Fruit fly (Drosophila melanogaster): ENCODE data around the gene CG34160.
A peak's percentile ranks its signal among the peaks of the same experiment; 100 is the strongest.

CG34160 gene

DNA sequence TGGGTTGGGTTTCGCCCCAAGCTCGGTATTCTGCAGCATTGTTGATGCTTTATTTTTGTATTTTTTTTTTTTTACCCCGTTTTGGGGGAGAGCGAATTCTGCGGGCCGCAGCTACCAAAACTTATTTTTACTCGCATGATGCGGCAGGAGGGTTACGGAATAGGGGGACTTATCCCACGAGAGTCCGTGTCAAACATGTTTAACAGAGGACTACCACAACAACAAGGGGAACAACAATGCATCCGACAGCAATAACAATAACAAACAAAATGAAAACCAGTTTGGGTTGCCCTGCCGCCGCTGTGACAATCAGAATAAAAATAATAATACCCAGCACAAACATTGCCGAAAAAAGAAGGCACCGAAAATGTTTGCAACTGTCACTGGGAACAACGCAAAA, 33.6 kb downstream of the CG34160 start:
- TF ChIP-seq Sox102F (GFP tag; optimal IDR thresholded peaks at IDR 0.05) (peak; percentile 37), CG6854 (GFP tag; optimal IDR thresholded peaks at IDR 0.05) (peak; percentile 19), Blimp-1 (GFP tag; optimal IDR thresholded peaks at IDR 0.05) (peak; percentile 19), CG8632 (GFP tag; optimal IDR thresholded peaks at IDR 0.05) (no peak), eg (GFP tag; IDR thresholded peaks at IDR 0.05) (no peak), Eip78C (GFP tag) (peak; percentile 17), CG6808 (GFP tag; optimal IDR thresholded peaks at IDR 0.05) (peak; percentile 16), ss (GFP tag; optimal IDR thresholded peaks at IDR 0.05) (peak in 1 of 2 experiments; percentile 2), svp (GFP tag) (peak; percentile 58)

DNA sequence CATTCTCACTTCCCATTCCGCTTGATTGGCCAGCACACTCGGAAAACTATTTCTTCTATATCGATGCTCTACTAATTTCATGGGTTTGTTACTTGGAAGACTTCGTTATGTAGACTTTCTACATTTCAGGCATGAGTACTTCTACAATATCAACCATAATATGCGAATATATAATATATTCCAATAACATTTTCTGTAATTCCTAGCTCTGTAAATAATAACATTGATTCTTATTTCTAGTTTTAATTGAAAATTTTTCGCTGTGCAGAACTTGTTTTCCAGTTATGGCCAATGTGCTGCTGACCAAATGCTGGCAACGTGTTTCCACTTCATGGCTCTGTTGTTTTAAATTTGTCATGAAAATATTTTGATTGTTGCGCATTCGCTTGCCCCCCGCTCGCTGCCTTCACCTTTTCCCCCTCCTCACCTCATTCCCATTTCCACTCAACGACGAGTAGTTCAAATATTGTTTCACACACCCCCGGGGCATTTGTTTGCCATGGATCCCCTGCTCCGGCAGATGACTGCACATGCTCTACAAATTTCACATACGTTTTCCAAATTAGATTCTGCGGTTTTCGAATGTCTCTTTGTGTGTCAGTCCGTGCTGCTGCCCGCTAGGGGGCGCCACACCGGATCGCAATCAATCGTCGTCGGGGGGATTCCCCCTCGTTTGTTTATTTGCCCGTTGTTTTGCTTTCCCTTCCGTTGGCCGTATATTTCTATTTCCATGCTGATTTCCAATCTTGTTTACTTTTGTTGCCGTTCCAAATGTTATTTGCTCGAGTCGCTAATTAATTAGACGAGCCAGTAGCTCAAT, 35.3 kb downstream of the CG34160 start:
- TF ChIP-seq eg (GFP tag; IDR thresholded peaks at IDR 0.05) (0 out of 3 replicates have a peak, but pooled peaks have one; percentile 7), Eip78C (GFP tag) (peak; percentile 61), CG3032 (tag; optimal IDR thresholded peaks at IDR 0.05) (peak; percentile 26), esn (GFP tag; optimal IDR thresholded peaks at IDR 0.05) (peak; percentile 3), salr (GFP tag; optimal IDR thresholded peaks at IDR 0.05) (peak in 1 of 2 experiments; percentile 17), CG15336 (GFP tag; IDR thresholded peaks at IDR 0.05) (peak; percentile 38), CG6808 (GFP tag; optimal IDR thresholded peaks at IDR 0.05) (peak; percentile 5), CG6276 (GFP tag; optimal IDR thresholded peaks at IDR 0.05) (peak; percentile 23), pdm3 (GFP tag; optimal IDR thresholded peaks at IDR 0.05) (peak; percentile 7), Ets96B (tag; optimal IDR thresholded peaks at IDR 0.05) (peak; percentile 16), fkh (GFP tag; optimal IDR thresholded peaks at IDR 0.05) (peak; percentile 48), achi (GFP tag; optimal IDR thresholded peaks at IDR 0.05) (peak; percentile 20), acj6 (GFP tag; optimal IDR thresholded peaks at IDR 0.05) (peak; percentile 17), CG10669 (GFP tag; optimal IDR thresholded peaks at IDR 0.05) (peak; percentile 15), Met (GFP tag; optimal IDR thresholded peaks at IDR 0.05) (no peak), CG9139 (GFP tag; optimal IDR thresholded peaks at IDR 0.05) (no peak), OdsH (GFP tag; optimal IDR thresholded peaks at IDR 0.05) (peak; percentile 28), CG10631 (GFP tag; optimal IDR thresholded peaks at IDR 0.05) (peak; percentile 35), cyc (GFP tag; optimal IDR thresholded peaks at IDR 0.05) (no peak), dsx (GFP tag; optimal IDR thresholded peaks at IDR 0.05; ENCODE audit: poor library complexity, severe bottlenecking) (peak; percentile 3), CG11902 (GFP tag; optimal IDR thresholded peaks at IDR 0.05) (no peak), Gug (GFP tag; IDR thresholded peaks at IDR 0.05) (no peak), CG32006 (GFP tag; optimal IDR thresholded peaks at IDR 0.05) (peak; percentile 45)

DNA sequence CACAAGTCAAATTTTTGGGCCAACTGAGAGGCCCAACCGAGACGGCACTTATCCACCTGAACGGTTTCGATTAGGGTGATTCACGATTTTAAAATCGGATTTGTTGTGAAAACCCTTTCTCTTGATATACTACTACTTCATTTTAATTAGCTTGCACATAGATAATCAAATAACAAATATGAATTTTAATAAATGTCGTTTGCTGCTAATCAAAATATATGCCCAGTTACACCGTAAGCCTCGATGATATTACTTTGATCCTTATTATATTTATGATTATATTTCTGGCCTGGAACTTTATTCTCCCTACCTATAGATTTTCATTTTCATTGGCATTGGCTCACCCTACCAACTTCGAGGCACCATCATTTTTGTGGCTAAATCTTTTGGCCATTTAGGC, 36.3 kb downstream of the CG34160 start:
- TF ChIP-seq CG7368 (GFP tag; optimal IDR thresholded peaks at IDR 0.05) (peak; percentile 30), ss (GFP tag; optimal IDR thresholded peaks at IDR 0.05) (peak; percentile 6 to 44), CG10669 (GFP tag; optimal IDR thresholded peaks at IDR 0.05) (peak; percentile 47), Ets96B (tag; optimal IDR thresholded peaks at IDR 0.05) (peak; percentile 59), Sox15 (GFP tag; optimal IDR thresholded peaks at IDR 0.05) (peak; percentile 30), lz (GFP tag; optimal IDR thresholded peaks at IDR 0.05) (peak; percentile 66), fd85E (GFP tag; optimal IDR thresholded peaks at IDR 0.05) (no peak), acj6 (GFP tag; optimal IDR thresholded peaks at IDR 0.05) (peak; percentile 66), fd59A (GFP tag; optimal IDR thresholded peaks at IDR 0.05) (peak; percentile 56), CG11294 (GFP tag; IDR thresholded peaks at IDR 0.05) (no peak), svp (GFP tag) (peak; percentile 88), esn (GFP tag; optimal IDR thresholded peaks at IDR 0.05) (peak; percentile 79), CG15336 (GFP tag; IDR thresholded peaks at IDR 0.05) (peak; percentile 62), topi (GFP tag; optimal IDR thresholded peaks at IDR 0.05) (peak; percentile 71), CG8319 (GFP tag; optimal IDR thresholded peaks at IDR 0.05) (peak; percentile 36), spab (GFP tag; optimal IDR thresholded peaks at IDR 0.05) (peak; percentile 52), pdm3 (GFP tag; optimal IDR thresholded peaks at IDR 0.05) (peak; percentile 66), vri (GFP tag; optimal IDR thresholded peaks at IDR 0.05) (peak; percentile 62), Hr39 (GFP tag; optimal IDR thresholded peaks at IDR 0.05) (peak; percentile 55), Hr38 (GFP tag; optimal IDR thresholded peaks at IDR 0.05) (no peak), CG11762 (GFP tag; optimal IDR thresholded peaks at IDR 0.05; ENCODE audit: insufficient read depth) (peak; percentile 18), CG6163 (GFP tag; IDR thresholded peaks at IDR 0.05) (peak; percentile 48; the same call in 1 of the 3 replicates), CG32006 (GFP tag; optimal IDR thresholded peaks at IDR 0.05) (peak; percentile 54), Eip93F (GFP tag; optimal IDR thresholded peaks at IDR 0.05) (no peak), CG34406 (GFP tag; optimal IDR thresholded peaks at IDR 0.05) (peak; percentile 71), Lpt (GFP tag; optimal IDR thresholded peaks at IDR 0.05) (no peak), CG6808 (GFP tag; optimal IDR thresholded peaks at IDR 0.05) (peak; percentile 42)
